Worm (Caenorhabditis elegans) whole organism, late embryonic: ENCODE data around the gene idpb-2.

Experiments used
- C08G9.2 ChIP-seq: sonication (generic microtip); optimal IDR thresholded peaks from 2 replicates; lab custom pipeline; 2016; ENCODE audit warnings: mild to moderate bottlenecking, missing genetic modification characterization, moderate library complexity, missing compliant biosample characterization
- C38D4.7 ChIP-seq: fragments of 200-800 bp; sonication (Bioruptor generic); optimal IDR thresholded peaks from 2 replicates; lab custom pipeline; 2018; ENCODE audit warnings: mild to moderate bottlenecking, missing genetic modification characterization, moderate library complexity, missing compliant biosample characterization
- F13H6.1 ChIP-seq: sonication (generic microtip); optimal IDR thresholded peaks from 2 replicates; lab custom pipeline; 2016; ENCODE audit warnings: missing genetic modification characterization, missing compliant biosample characterization
- K09A11.1 ChIP-seq: sonication (generic microtip); optimal IDR thresholded peaks from 2 replicates; lab custom pipeline; 2017; ENCODE audit warnings: antibody characterized with exemption, mild to moderate bottlenecking, missing genetic modification characterization, missing compliant biosample characterization; ENCODE audit not compliant: insufficient read depth
- T23F11.4 ChIP-seq: fragments of 200-800 bp; sonication (Bioruptor generic); optimal IDR thresholded peaks from 2 replicates; lab custom pipeline; 2018; ENCODE audit warnings: mild to moderate bottlenecking, missing genetic modification characterization, missing compliant biosample characterization
- Y22D7AL.16 ChIP-seq: sonication (generic microtip); optimal IDR thresholded peaks from 2 replicates; lab custom pipeline; 2016; ENCODE audit warnings: missing genetic modification characterization, missing compliant biosample characterization
- ahr-1 ChIP-seq: sonication (generic microtip); optimal IDR thresholded peaks from 2 replicates; lab custom pipeline; 2016; ENCODE audit warnings: missing genetic modification characterization, missing compliant biosample characterization
- ama-1 ChIP-seq: fragments of 150-350 bp; optimal IDR thresholded peaks from 2 replicates; lab custom pipeline; 2014
- ceh-18 ChIP-seq: sonication (generic microtip); optimal IDR thresholded peaks from 2 replicates; lab custom pipeline; 2016; ENCODE audit warnings: missing genetic modification characterization, missing compliant biosample characterization
- ceh-19 ChIP-seq: fragments of 200-800 bp; sonication (Bioruptor generic); optimal IDR thresholded peaks from 2 replicates; lab custom pipeline; 2018; ENCODE audit warnings: mild to moderate bottlenecking, missing genetic modification characterization, missing compliant biosample characterization
- ceh-22 ChIP-seq: sonication (generic microtip); optimal IDR thresholded peaks from 2 replicates; lab custom pipeline; 2017; ENCODE audit warnings: missing biosample characterization, missing genetic modification characterization
- ceh-24 ChIP-seq: sonication (generic microtip); optimal IDR thresholded peaks from 2 replicates; lab custom pipeline; 2016; ENCODE audit warnings: mild to moderate bottlenecking, missing genetic modification characterization, missing compliant biosample characterization
- ceh-30 ChIP-seq: fragments of 150-350 bp; optimal IDR thresholded peaks from 2 replicates; lab custom pipeline; 2014; ENCODE audit warnings: missing biosample characterization, missing genetic modification characterization
- ceh-34 ChIP-seq: sonication (generic microtip); optimal IDR thresholded peaks from 2 replicates; lab custom pipeline; 2016; ENCODE audit warnings: mild to moderate bottlenecking, missing genetic modification characterization, missing compliant biosample characterization
- ceh-45 ChIP-seq: fragments of 200-800 bp; sonication (Bioruptor generic); IDR thresholded peaks from 2 replicates; pipeline ENCODE4 v1.3.6; 2022; ENCODE audit warnings: missing genetic modification reagents, missing genetic modification characterization, missing compliant biosample characterization
- ceh-48 ChIP-seq: sonication (generic microtip); optimal IDR thresholded peaks from 2 replicates; lab custom pipeline; 2016; ENCODE audit warnings: missing genetic modification characterization, inconsistent platforms, missing compliant biosample characterization
- ceh-6 ChIP-seq: fragments of 200-800 bp; sonication (Bioruptor generic); optimal IDR thresholded peaks from 2 replicates; lab custom pipeline; 2018; ENCODE audit warnings: mild to moderate bottlenecking, missing genetic modification characterization, missing compliant biosample characterization
- che-1 ChIP-seq: sonication (generic microtip); optimal IDR thresholded peaks from 2 replicates; lab custom pipeline; 2016; ENCODE audit warnings: mild to moderate bottlenecking, missing genetic modification characterization, missing compliant biosample characterization
- elt-2 ChIP-seq: sonication (generic microtip); optimal IDR thresholded peaks from 2 replicates; lab custom pipeline; 2016; ENCODE audit warnings: missing genetic modification reagents, missing genetic modification characterization, missing compliant biosample characterization
- elt-4 ChIP-seq: sonication (generic microtip); optimal IDR thresholded peaks from 2 replicates; lab custom pipeline; 2016; ENCODE audit warnings: missing genetic modification characterization, missing compliant biosample characterization
- ets-4 ChIP-seq: sonication (generic microtip); optimal IDR thresholded peaks from 2 replicates; lab custom pipeline; 2016; ENCODE audit warnings: missing genetic modification characterization, missing compliant biosample characterization
- fax-1 ChIP-seq: sonication (generic microtip); optimal IDR thresholded peaks from 2 replicates; lab custom pipeline; 2016; ENCODE audit warnings: missing genotype, missing genetic modification characterization, missing compliant biosample characterization
- fkh-6 ChIP-seq: sonication (generic microtip); optimal IDR thresholded peaks from 2 replicates; lab custom pipeline; 2016; ENCODE audit warnings: missing genetic modification characterization, missing compliant biosample characterization
- gmeb-2 ChIP-seq: sonication (generic microtip); optimal IDR thresholded peaks from 2 replicates; lab custom pipeline; 2016; ENCODE audit warnings: missing genetic modification characterization, inconsistent platforms, missing compliant biosample characterization
- hlh-13 ChIP-seq: fragments of 200-800 bp; sonication (Bioruptor generic); optimal IDR thresholded peaks from 2 replicates; lab custom pipeline; 2018; ENCODE audit warnings: mild to moderate bottlenecking, missing genetic modification characterization, missing compliant biosample characterization
- hlh-15 ChIP-seq: sonication (generic microtip); optimal IDR thresholded peaks from 2 replicates; lab custom pipeline; 2016; ENCODE audit warnings: missing genetic modification characterization, missing compliant biosample characterization
- hlh-30 ChIP-seq: sonication (generic microtip); optimal IDR thresholded peaks from 2 replicates; lab custom pipeline; 2017; ENCODE audit warnings: antibody characterized with exemption, missing genetic modification characterization, missing compliant biosample characterization; ENCODE audit not compliant: insufficient read depth
- hlh-6 ChIP-seq: sonication (generic microtip); optimal IDR thresholded peaks from 2 replicates; lab custom pipeline; 2016; ENCODE audit warnings: missing genotype, missing genetic modification characterization, missing compliant biosample characterization
- lim-6 ChIP-seq: sonication (generic microtip); optimal IDR thresholded peaks from 2 replicates; lab custom pipeline; 2016; ENCODE audit warnings: missing genetic modification characterization, missing compliant biosample characterization
- lin-11 ChIP-seq: fragments of 200-800 bp; sonication (Bioruptor generic); optimal IDR thresholded peaks from 2 replicates; lab custom pipeline; 2018; ENCODE audit warnings: mild to moderate bottlenecking, missing genetic modification characterization, missing compliant biosample characterization
- mec-3 ChIP-seq: sonication (generic microtip); optimal IDR thresholded peaks from 2 replicates; lab custom pipeline; 2016; ENCODE audit warnings: borderline replicate concordance, missing genetic modification characterization, missing compliant biosample characterization
- nhr-11 ChIP-seq: fragments of 150-350 bp; optimal IDR thresholded peaks from 2 replicates; lab custom pipeline; 2014; ENCODE audit warnings: missing biosample characterization, missing genetic modification characterization
- npax-4 ChIP-seq: sonication (generic microtip); optimal IDR thresholded peaks from 2 replicates; lab custom pipeline; 2016; ENCODE audit warnings: missing genetic modification characterization, missing compliant biosample characterization
- pag-3 ChIP-seq: sonication (generic microtip); optimal IDR thresholded peaks from 2 replicates; lab custom pipeline; 2016; ENCODE audit warnings: missing compliant biosample characterization, missing genetic modification characterization, borderline replicate concordance
- pat-9 ChIP-seq: fragments of 200-800 bp; sonication (Bioruptor generic); optimal IDR thresholded peaks from 2 replicates; lab custom pipeline; 2018; ENCODE audit warnings: mild to moderate bottlenecking, missing genetic modification characterization, moderate library complexity, missing compliant biosample characterization
- pax-1 ChIP-seq: fragments of 150-350 bp; optimal IDR thresholded peaks from 2 replicates; lab custom pipeline; 2014; ENCODE audit warnings: missing biosample characterization, missing genetic modification characterization
- pha-2 ChIP-seq: sonication (generic microtip); optimal IDR thresholded peaks from 2 replicates; lab custom pipeline; 2017; ENCODE audit warnings: mild to moderate bottlenecking, missing genetic modification characterization, missing compliant biosample characterization
- pros-1 ChIP-seq: fragments of 150-350 bp; optimal IDR thresholded peaks from 2 replicates; lab custom pipeline; 2014; ENCODE audit warnings: missing biosample characterization, missing genetic modification reagents, missing genetic modification characterization
- sdc-2 ChIP-seq: sonication (generic microtip); optimal IDR thresholded peaks from 2 replicates; lab custom pipeline; 2016; ENCODE audit warnings: missing genotype, missing genetic modification characterization, missing compliant biosample characterization
- sox-2 ChIP-seq: fragments of 200-800 bp; sonication (Bioruptor generic); IDR thresholded peaks from 2 replicates; pipeline ENCODE4 v1.3.6; 2022; ENCODE audit warnings: missing genetic modification reagents, missing genetic modification characterization, missing compliant biosample characterization
- sox-4 ChIP-seq: sonication (generic microtip); optimal IDR thresholded peaks from 2 replicates; lab custom pipeline; 2017; ENCODE audit warnings: mild to moderate bottlenecking, missing genetic modification characterization, inconsistent platforms, missing compliant biosample characterization
- syd-9 ChIP-seq: sonication (generic microtip); optimal IDR thresholded peaks from 2 replicates; lab custom pipeline; 2016; ENCODE audit warnings: mild to moderate bottlenecking, missing genetic modification characterization, moderate library complexity, missing compliant biosample characterization
- tbx-2 ChIP-seq: sonication (generic microtip); optimal IDR thresholded peaks from 2 replicates; lab custom pipeline; 2016; ENCODE audit warnings: missing genetic modification characterization, missing compliant biosample characterization
- tbx-7 ChIP-seq: sonication (generic microtip); optimal IDR thresholded peaks from 2 replicates; lab custom pipeline; 2016; ENCODE audit warnings: missing genotype, missing genetic modification characterization, missing compliant biosample characterization
- ttx-3 ChIP-seq: sonication (generic microtip); optimal IDR thresholded peaks from 2 replicates; lab custom pipeline; 2016; ENCODE audit warnings: missing genetic modification reagents, missing genetic modification characterization, missing compliant biosample characterization
- unc-3 ChIP-seq, 2 experiments: fragments of 200-800 bp in 1 of 2; sonication (Bioruptor generic) in 1 of 2; sonication (generic microtip) in 1 of 2; conservative IDR thresholded peaks in 1 of 2; optimal IDR thresholded peaks in 1 of 2; 2 replicates each; pipeline versions ENCODE4 v1.3.6 to Lab custom; 2016 to 2022; ENCODE audit warnings: missing compliant biosample characterization in 2 of 2, missing genetic modification characterization in 2 of 2, missing genetic modification reagents in 1 of 2
- unc-55 ChIP-seq: sonication (generic microtip); optimal IDR thresholded peaks from 2 replicates; lab custom pipeline; 2017; ENCODE audit warnings: missing biosample characterization, missing genetic modification reagents, missing genetic modification characterization
- unc-86 ChIP-seq: sonication (generic microtip); optimal IDR thresholded peaks from 2 replicates; lab custom pipeline; 2016; ENCODE audit warnings: missing genetic modification characterization, missing compliant biosample characterization
- zip-5 ChIP-seq: sonication (generic microtip); optimal IDR thresholded peaks from 2 replicates; lab custom pipeline; 2016; ENCODE audit warnings: missing genetic modification characterization, missing compliant biosample characterization
- ztf-16 ChIP-seq: sonication (generic microtip); optimal IDR thresholded peaks from 2 replicates; lab custom pipeline; 2017; ENCODE audit warnings: missing genetic modification characterization, missing compliant biosample characterization

idpb-2 gene

ce11 chrII:5109693-5110092, 40.3 kb upstream of the idpb-2 start, which contains the start of gene F09C12.2:
Gene F09C12.2 (plus strand): TSS chrII:5110012.
- TF ChIP-seq T23F11.4 (GFP tag; lab: Kevin White, UChicago) = no peak
- TF ChIP-seq, all 69 proteins: peak for 0

- TF ChIP-seq tbx-7 (tag; lab: Kevin White, UChicago) (peak; percentile 75), ceh-24 (tag; lab: Kevin White, UChicago) (peak; percentile 86), ceh-22 (tag; lab: Kevin White, UChicago) (peak; percentile 28), ceh-18 (peak; percentile 90), lim-6 (tag; lab: Kevin White, UChicago) (peak; percentile 94), ceh-30 (tag; lab: Kevin White, UChicago) (peak; percentile 74), ets-4 (tag; lab: Kevin White, UChicago) (peak; percentile 51), T23F11.4 (GFP tag; lab: Kevin White, UChicago) (peak; percentile 98), ceh-6 (GFP tag; lab: Kevin White, UChicago) (peak; percentile 98), mec-3 (tag; lab: Kevin White, UChicago) (peak; percentile 87), hlh-30 (tag; lab: Kevin White, UChicago) (peak; percentile 75), sdc-2 (tag; lab: Kevin White, UChicago) (peak; percentile 90), K09A11.1 (peak; percentile 90), ceh-34 (tag; lab: Kevin White, UChicago) (peak; percentile 95), ztf-16 (peak; percentile 96), sox-2 (peak; percentile 97), pax-1 (tag; lab: Kevin White, UChicago) (no peak), Y22D7AL.16 (tag; lab: Kevin White, UChicago) (peak; percentile 98), elt-4 (tag; lab: Kevin White, UChicago) (peak; percentile 93), fax-1 (tag; lab: Kevin White, UChicago) (peak; percentile 95), unc-86 (tag; lab: Kevin White, UChicago) (peak; percentile 92), ahr-1 (tag; lab: Kevin White, UChicago) (peak; percentile 90), syd-9 (tag; lab: Kevin White, UChicago) (peak; percentile 96), F13H6.1 (peak; percentile 92), unc-3 (GFP tag; conservative IDR thresholded peaks at IDR 0.05; lab: Robert Waterston, UW) (peak; percentile 97), unc-3 (tag; optimal IDR thresholded peaks at IDR 0.05; lab: Kevin White, UChicago) (peak; percentile 91), ama-1 (lab: Kevin White, UChicago) (no peak), pat-9 (peak; percentile 98), nhr-11 (tag; lab: Kevin White, UChicago) (no peak), che-1 (tag; lab: Kevin White, UChicago) (peak; percentile 96), zip-5 (tag; lab: Kevin White, UChicago) (peak; percentile 79), sox-4 (tag; lab: Kevin White, UChicago) (peak; percentile 98), hlh-15 (tag; lab: Kevin White, UChicago) (peak; percentile 96), pros-1 (tag; lab: Kevin White, UChicago) (peak; percentile 41), ceh-48 (tag; lab: Kevin White, UChicago) (peak; percentile 89), ttx-3 (tag; lab: Kevin White, UChicago) (peak; percentile 94), pha-2 (tag; lab: Kevin White, UChicago) (peak; percentile 93), hlh-13 (GFP tag; lab: Kevin White, UChicago) (peak; percentile 95), hlh-6 (tag; lab: Kevin White, UChicago) (peak; percentile 98), ceh-19 (peak; percentile 97), C38D4.7 (GFP tag; lab: Kevin White, UChicago) (peak; percentile 96), unc-55 (GFP tag; lab: Kevin White, UChicago) (no peak), gmeb-2 (tag; lab: Kevin White, UChicago) (peak; percentile 98), ceh-45 (peak; percentile 92), fkh-6 (tag; lab: Kevin White, UChicago) (peak; percentile 95), pag-3 (tag; lab: Kevin White, UChicago) (peak; percentile 68), npax-4 (peak; percentile 92), C08G9.2 (tag; lab: Kevin White, UChicago) (peak; percentile 88), elt-2 (tag; lab: Kevin White, UChicago) (peak; percentile 100), tbx-2 (tag; lab: Kevin White, UChicago) (peak; percentile 92), lin-11 (tag; lab: Kevin White, UChicago) (peak; percentile 94)
These were observed 35.6 kb upstream of the idpb-2 start for ce11 chrII:5105020-5105419.
